Worm (Caenorhabditis elegans) whole organism, L2 larva: ENCODE data around the gene nhr-226.

ENCODE experiments used
- C34F6.9 ChIP-seq: fragments of 150-350 bp; optimal IDR thresholded peaks from 2 replicates; lab custom pipeline; 2014; ENCODE audit warnings: missing biosample characterization, missing genetic modification characterization
- F13H6.1 ChIP-seq: sonication (generic microtip); optimal IDR thresholded peaks from 2 replicates; lab custom pipeline; 2016; ENCODE audit warnings: missing genetic modification characterization, missing compliant biosample characterization
- R02D3.7 ChIP-seq: fragments of 150-350 bp; optimal IDR thresholded peaks from 2 replicates; lab custom pipeline; 2014; ENCODE audit warnings: missing biosample characterization, missing genetic modification characterization
- Y55F3AM.14 ChIP-seq: fragments of 200-800 bp; sonication (Bioruptor generic); optimal IDR thresholded peaks from 2 replicates; lab custom pipeline; 2018; ENCODE audit warnings: mild to moderate bottlenecking, missing genetic modification characterization, missing compliant biosample characterization
- ZK546.5 ChIP-seq: sonication (generic microtip); optimal IDR thresholded peaks from 2 replicates; lab custom pipeline; 2017; ENCODE audit warnings: missing biosample characterization, missing genetic modification characterization
- alr-1 ChIP-seq: fragments of 150-350 bp; optimal IDR thresholded peaks from 2 replicates; lab custom pipeline; 2014; ENCODE audit warnings: missing biosample characterization, missing genetic modification characterization
- aly-2 ChIP-seq: fragments of 150-350 bp; optimal IDR thresholded peaks from 2 replicates; lab custom pipeline; 2014; ENCODE audit warnings: missing biosample characterization, missing genetic modification characterization
- ama-1 ChIP-seq: fragments of 150-350 bp; optimal IDR thresholded peaks from 2 replicates; lab custom pipeline; 2018; ENCODE audit warnings: inconsistent platforms
- ceh-16 ChIP-seq: fragments of 150-350 bp; optimal IDR thresholded peaks from 2 replicates; lab custom pipeline; 2014; ENCODE audit warnings: missing biosample characterization, missing genetic modification characterization
- ceh-82 ChIP-seq: fragments of 150-350 bp; optimal IDR thresholded peaks from 2 replicates; lab custom pipeline; 2014; ENCODE audit warnings: missing biosample characterization, missing genetic modification characterization
- crh-2 ChIP-seq: sonication (generic microtip); optimal IDR thresholded peaks from 2 replicates; lab custom pipeline; 2017; ENCODE audit warnings: missing biosample characterization, missing genetic modification characterization
- dmd-4 ChIP-seq: sonication (generic microtip); optimal IDR thresholded peaks from 2 replicates; lab custom pipeline; 2017; ENCODE audit warnings: missing biosample characterization, missing genetic modification characterization
- egl-27 ChIP-seq: sonication (generic microtip); optimal IDR thresholded peaks from 3 replicates; lab custom pipeline; 2017; ENCODE audit warnings: missing biosample characterization, missing genetic modification reagents, missing genetic modification characterization
- elt-1 ChIP-seq: fragments of 150-350 bp; optimal IDR thresholded peaks from 2 replicates; lab custom pipeline; 2014; ENCODE audit warnings: missing biosample characterization, missing genetic modification characterization
- elt-3 ChIP-seq: sonication (generic microtip); optimal IDR thresholded peaks from 2 replicates; lab custom pipeline; 2017; ENCODE audit warnings: missing biosample characterization, missing genetic modification characterization
- fos-1 ChIP-seq: fragments of 150-350 bp; optimal IDR thresholded peaks from 2 replicates; lab custom pipeline; 2014; ENCODE audit warnings: missing biosample characterization, missing genetic modification characterization
- gmeb-1 ChIP-seq: fragments of 150-350 bp; optimal IDR thresholded peaks from 2 replicates; lab custom pipeline; 2014; ENCODE audit warnings: missing biosample characterization, missing genetic modification characterization
- lin-11 ChIP-seq: fragments of 150-350 bp; sonication (generic microtip); optimal IDR thresholded peaks from 2 replicates; lab custom pipeline; 2014; ENCODE audit warnings: missing biosample characterization, missing genetic modification characterization, inconsistent platforms, mixed read lengths
- lin-13 ChIP-seq: fragments of 150-350 bp; optimal IDR thresholded peaks from 2 replicates; lab custom pipeline; 2014; ENCODE audit warnings: missing biosample characterization, missing genetic modification reagents, missing genetic modification characterization
- lin-39 ChIP-seq: fragments of 150-350 bp; optimal IDR thresholded peaks from 2 replicates; lab custom pipeline; 2014; ENCODE audit warnings: missing biosample characterization, missing genetic modification reagents, missing genetic modification characterization
- lsy-2 ChIP-seq, 2 experiments: fragments of 150-350 bp in 1 of 2; sonication (generic microtip) in 1 of 2; optimal IDR thresholded peaks; 2 replicates each; lab custom pipeline; 2014 to 2017; ENCODE audit warnings: missing biosample characterization in 2 of 2, missing genetic modification characterization in 2 of 2
- mab-5 ChIP-seq: fragments of 150-350 bp; optimal IDR thresholded peaks from 2 replicates; lab custom pipeline; 2014; ENCODE audit warnings: missing biosample characterization, missing genetic modification characterization
- mbf-1 ChIP-seq: sonication (generic microtip); optimal IDR thresholded peaks from 2 replicates; lab custom pipeline; 2017; ENCODE audit warnings: missing biosample characterization, missing genetic modification characterization
- mdl-1 ChIP-seq, 2 experiments: fragments of 150-350 bp in 1 of 2; sonication (generic microtip) in 1 of 2; optimal IDR thresholded peaks; 2 replicates each; lab custom pipeline; 2017; ENCODE audit warnings: missing biosample characterization in 2 of 2, missing genetic modification characterization in 2 of 2
- nhr-10 ChIP-seq: sonication (generic microtip); optimal IDR thresholded peaks from 2 replicates; lab custom pipeline; 2017; ENCODE audit warnings: missing biosample characterization, missing genetic modification characterization
- nhr-12 ChIP-seq: fragments of 150-350 bp; optimal IDR thresholded peaks from 2 replicates; lab custom pipeline; 2014; ENCODE audit warnings: missing biosample characterization, missing genetic modification characterization
- nhr-129 ChIP-seq: fragments of 150-350 bp; optimal IDR thresholded peaks from 2 replicates; lab custom pipeline; 2014; ENCODE audit warnings: missing biosample characterization, missing genetic modification characterization
- nhr-237 ChIP-seq: fragments of 150-350 bp; optimal IDR thresholded peaks from 2 replicates; lab custom pipeline; 2014; ENCODE audit warnings: missing biosample characterization, missing genetic modification characterization
- nhr-25 ChIP-seq: fragments of 150-350 bp; sonication (generic microtip); optimal IDR thresholded peaks from 3 replicates; lab custom pipeline; 2014; ENCODE audit warnings: missing biosample characterization, missing genetic modification characterization
- nhr-6 ChIP-seq: fragments of 150-350 bp; optimal IDR thresholded peaks from 2 replicates; lab custom pipeline; 2014; ENCODE audit warnings: missing biosample characterization, missing genetic modification characterization
- nhr-77 ChIP-seq: fragments of 150-350 bp; optimal IDR thresholded peaks from 2 replicates; lab custom pipeline; 2014; ENCODE audit warnings: missing biosample characterization, missing genetic modification characterization
- sem-4 ChIP-seq: fragments of 150-350 bp; optimal IDR thresholded peaks from 2 replicates; lab custom pipeline; 2014; ENCODE audit warnings: missing biosample characterization, missing genetic modification reagents, missing genetic modification characterization
- sma-3 ChIP-seq: sonication (generic microtip); optimal IDR thresholded peaks from 2 replicates; lab custom pipeline; 2016; ENCODE audit warnings: missing genetic modification reagents, missing genetic modification characterization, missing compliant biosample characterization
- snpc-4 ChIP-seq: fragments of 150-350 bp; optimal IDR thresholded peaks from 2 replicates; lab custom pipeline; 2014; ENCODE audit warnings: missing biosample characterization, missing genetic modification characterization
- unc-39 ChIP-seq: fragments of 150-350 bp; optimal IDR thresholded peaks from 2 replicates; lab custom pipeline; 2014; ENCODE audit warnings: missing biosample characterization, missing genetic modification characterization
- unc-55 ChIP-seq: fragments of 150-350 bp; sonication (generic microtip); optimal IDR thresholded peaks from 3 replicates; lab custom pipeline; 2014; ENCODE audit warnings: missing biosample characterization, missing genetic modification reagents, missing genetic modification characterization
- unc-62 ChIP-seq: fragments of 150-350 bp; optimal IDR thresholded peaks from 2 replicates; lab custom pipeline; 2014; ENCODE audit warnings: missing biosample characterization, missing genetic modification reagents, missing genetic modification characterization
- zag-1 ChIP-seq: fragments of 150-350 bp; optimal IDR thresholded peaks from 2 replicates; lab custom pipeline; 2014; ENCODE audit warnings: missing biosample characterization, missing genetic modification characterization
- ztf-1 ChIP-seq: fragments of 200-800 bp; sonication (Bioruptor generic); conservative IDR thresholded peaks from 2 replicates; pipeline ENCODE4 v1.3.6; 2022; ENCODE audit warnings: missing genetic modification characterization, missing compliant biosample characterization
- ztf-11 ChIP-seq: sonication (generic microtip); optimal IDR thresholded peaks from 2 replicates; lab custom pipeline; 2017; ENCODE audit warnings: missing biosample characterization, missing genetic modification characterization
- ztf-4 ChIP-seq: fragments of 150-350 bp; optimal IDR thresholded peaks from 2 replicates; lab custom pipeline; 2014; ENCODE audit warnings: missing biosample characterization, missing genetic modification characterization

nhr-226 gene

DNA sequence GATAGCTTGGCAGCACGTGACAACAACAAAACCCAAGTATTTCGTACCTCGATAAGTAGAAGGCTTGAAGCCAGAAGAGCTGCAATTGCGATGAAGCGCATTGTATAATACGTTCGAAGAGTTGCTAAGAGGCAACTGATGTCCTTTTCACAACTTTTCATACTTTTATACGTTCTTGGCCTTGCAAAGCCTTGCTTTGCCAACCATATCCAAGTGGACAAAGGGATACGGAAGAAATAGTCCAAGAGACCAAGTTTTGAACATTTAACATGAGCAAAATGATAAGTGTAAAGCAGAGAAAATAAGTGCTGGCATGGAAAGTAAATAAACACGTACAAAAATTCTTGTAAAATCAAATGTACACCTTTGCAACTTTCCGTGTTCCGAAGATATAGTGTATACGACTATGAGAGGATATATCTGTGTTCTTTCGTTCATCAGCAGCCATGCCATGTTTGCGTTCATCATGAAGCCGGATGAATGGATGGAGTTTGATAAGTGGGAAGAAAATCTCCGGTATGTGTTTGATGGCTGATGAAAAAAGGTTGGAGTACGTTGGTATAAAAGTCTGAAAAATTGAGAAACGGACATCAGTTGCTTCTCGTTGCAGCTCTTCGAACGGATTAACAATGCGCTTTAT, 20.3 kb upstream of the nhr-226 start, which contains the start of the genes Y5H2A.4 and abu-4:
TSS of gene Y5H2A.4 (minus strand) at position 101 of the 640 bp plus-strand sequence.
TSS of gene abu-4 (plus strand) at position 590 of the 640 bp plus-strand sequence.
- TF ChIP-seq crh-2 (no peak), ZK546.5 (tag; lab: Kevin White, UChicago) (no peak), ceh-82 (tag; lab: Kevin White, UChicago) (no peak), nhr-10 (tag; lab: Kevin White, UChicago) (no peak), mab-5 (tag; lab: Kevin White, UChicago) (no peak), F13H6.1 (tag; lab: Kevin White, UChicago) (no peak), egl-27 (tag; lab: Kevin White, UChicago) (no peak), dmd-4 (tag; lab: Kevin White, UChicago) (no peak), alr-1 (tag; lab: Kevin White, UChicago) (no peak)

DNA sequence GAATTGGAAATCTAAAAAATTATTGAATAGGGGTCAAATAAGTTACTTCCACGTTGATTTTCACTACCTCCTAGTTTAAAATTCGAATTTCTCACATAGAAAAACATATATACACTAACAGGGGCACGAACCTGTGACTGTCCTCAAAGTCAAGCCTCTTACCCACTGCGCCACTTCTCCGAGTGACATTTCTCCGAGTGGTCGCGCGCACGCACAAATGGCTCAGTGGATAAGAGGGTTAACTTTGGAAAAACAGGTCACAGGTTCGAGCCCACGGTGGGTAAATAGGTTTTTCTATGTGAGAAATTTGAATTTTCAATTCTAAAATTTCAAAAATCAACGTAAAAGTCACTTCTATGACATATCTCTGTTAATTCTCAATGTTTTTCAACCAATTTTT, 17.4 kb upstream of the nhr-226 start:
- no peak for TF ChIP-seq zag-1 (tag; lab: Kevin White, UChicago)
- TF ChIP-seq R02D3.7 = no peak
- no peak for TF ChIP-seq nhr-10 (tag; lab: Kevin White, UChicago)
- TF ChIP-seq alr-1 (tag; lab: Kevin White, UChicago) = no peak
- TF ChIP-seq dmd-4 (tag; lab: Kevin White, UChicago) = no peak
- no peak for TF ChIP-seq nhr-12 (tag; lab: Kevin White, UChicago)
- TF ChIP-seq mab-5 (tag; lab: Kevin White, UChicago) = no peak
- no peak for TF ChIP-seq Y55F3AM.14
- TF ChIP-seq mdl-1 (tag; optimal IDR thresholded peaks at IDR 0.05; lab: Kevin White, UChicago) = no peak
- TF ChIP-seq sem-4 (tag; lab: Kevin White, UChicago) = no peak
- no peak for TF ChIP-seq aly-2 (tag; lab: Kevin White, UChicago)
- TF ChIP-seq ceh-16 (tag; lab: Kevin White, UChicago) = no peak
- no peak for TF ChIP-seq F13H6.1 (tag; lab: Kevin White, UChicago)

DNA sequence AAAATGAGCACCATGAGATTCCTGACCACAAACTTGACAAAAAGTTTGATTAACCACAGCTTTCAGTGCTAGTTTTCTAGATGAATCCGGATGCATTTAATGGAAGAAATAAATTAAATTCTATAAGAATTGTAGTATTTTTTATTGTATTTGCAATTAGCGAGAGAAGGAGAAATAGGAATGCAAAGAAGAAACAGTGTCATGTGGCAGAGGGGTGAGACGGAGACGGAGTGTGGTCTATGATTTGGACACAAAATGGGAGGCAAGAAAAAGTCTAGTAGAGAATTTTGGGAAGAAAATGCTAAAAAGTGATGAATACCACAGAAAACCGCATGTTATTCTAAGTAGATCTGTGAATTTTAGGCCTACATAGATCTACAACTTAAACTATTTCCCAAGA, 16.6 kb upstream of the nhr-226 start, which contains the start of gene nhr-59:
TSS of gene nhr-59 (minus strand) at position 214 of the 400 bp plus-strand sequence.
- TF ChIP-seq nhr-237 (tag; lab: Kevin White, UChicago) = no peak
- TF ChIP-seq nhr-77 (tag; lab: Kevin White, UChicago) = no peak
- no peak for TF ChIP-seq nhr-25
- no peak for TF ChIP-seq alr-1 (tag; lab: Kevin White, UChicago)
- TF ChIP-seq ztf-11 (tag; lab: Kevin White, UChicago) = no peak
- TF ChIP-seq nhr-129 = peak; percentile 13
- TF ChIP-seq snpc-4 (tag; lab: Kevin White, UChicago) = no peak
- no peak for TF ChIP-seq elt-1

DNA sequence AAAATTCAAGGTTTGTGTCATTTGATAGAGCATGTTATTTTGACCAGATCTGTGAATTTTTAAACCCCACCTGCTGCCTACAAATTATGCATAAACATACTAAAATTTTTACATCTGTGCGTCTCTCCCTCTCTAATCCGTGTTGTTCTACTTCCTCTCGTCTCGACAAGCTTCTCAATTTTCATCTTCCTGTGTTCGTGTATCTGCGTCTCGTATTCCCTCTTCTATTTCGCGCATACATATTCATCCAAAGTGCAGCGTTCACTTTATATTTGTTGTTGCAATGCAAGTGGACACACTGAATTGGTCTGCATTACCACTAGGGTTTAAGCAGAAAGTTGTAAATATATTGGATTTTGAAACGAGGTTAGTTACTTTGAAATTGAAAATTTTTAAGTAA, 16.1 kb upstream of the nhr-226 start, which contains the start of gene fbxa-137:
TSS of gene fbxa-137 (plus strand) at position 274 of the 400 bp plus-strand sequence.
- peak; percentile 21 for TF ChIP-seq C34F6.9 (tag; lab: Kevin White, UChicago)
- peak; percentile 62 for TF ChIP-seq unc-55 (GFP tag; lab: Kevin White, UChicago)
- no peak for TF ChIP-seq lin-39 (tag; lab: Kevin White, UChicago)

DNA sequence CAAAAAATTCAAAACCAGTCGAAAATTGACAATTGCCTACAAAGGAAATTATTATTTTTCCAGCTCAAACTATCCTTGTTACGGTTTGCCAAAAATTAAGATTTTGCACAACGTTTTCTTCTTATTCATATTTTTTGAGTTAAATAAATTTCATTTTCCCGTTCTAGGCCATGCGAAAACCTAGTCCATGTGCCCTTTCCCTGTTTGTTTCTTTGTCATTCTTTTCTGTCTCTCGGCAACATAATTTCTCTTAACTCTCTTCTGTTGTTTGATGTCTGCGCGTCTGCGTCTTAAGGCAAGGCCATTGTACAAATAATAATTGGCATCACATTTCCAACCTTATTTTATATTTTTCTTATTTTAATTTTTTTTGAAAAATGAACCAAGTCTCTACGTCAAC, 13.2 kb upstream of the nhr-226 start, which contains the start of gene nhr-228:
TSS of gene nhr-228 (plus strand) at position 261 of the 400 bp plus-strand sequence.
- TF ChIP-seq ztf-1 (GFP tag; lab: Robert Waterston, UW) (no peak), fos-1 (tag; lab: Kevin White, UChicago) (peak; percentile 74), lin-13 (no peak), zag-1 (tag; lab: Kevin White, UChicago) (no peak), ceh-16 (tag; lab: Kevin White, UChicago) (no peak), nhr-6 (tag; lab: Kevin White, UChicago) (no peak), gmeb-1 (peak; percentile 13), ama-1 (no peak), dmd-4 (tag; lab: Kevin White, UChicago) (no peak), alr-1 (tag; lab: Kevin White, UChicago) (no peak), lsy-2 (tag; optimal IDR thresholded peaks at IDR 0.05; lab: Kevin White, UChicago) (peak in 1 of 2 experiments; percentile 54), elt-1 (no peak), ztf-4 (tag; lab: Kevin White, UChicago) (no peak), sma-3 (no peak), lin-39 (tag; lab: Kevin White, UChicago) (no peak), ceh-82 (tag; lab: Kevin White, UChicago) (no peak), egl-27 (tag; lab: Kevin White, UChicago) (no peak), Y55F3AM.14 (no peak), nhr-237 (tag; lab: Kevin White, UChicago) (no peak), nhr-10 (tag; lab: Kevin White, UChicago) (no peak), unc-55 (GFP tag; lab: Kevin White, UChicago) (peak; percentile 29), unc-39 (no peak), sem-4 (tag; lab: Kevin White, UChicago) (no peak), nhr-129 (peak; percentile 41), crh-2 (peak; percentile 17), elt-3 (tag; lab: Kevin White, UChicago) (no peak), lin-11 (tag; lab: Kevin White, UChicago) (no peak), C34F6.9 (tag; lab: Kevin White, UChicago) (peak; percentile 60), nhr-77 (tag; lab: Kevin White, UChicago) (no peak), mbf-1 (tag; lab: Kevin White, UChicago) (no peak), snpc-4 (tag; lab: Kevin White, UChicago) (no peak), unc-62 (GFP tag; lab: Kevin White, UChicago) (no peak), mdl-1 (tag; optimal IDR thresholded peaks at IDR 0.05; lab: Kevin White, UChicago) (no peak)
